Worm (Caenorhabditis elegans) whole organism, young adult: ENCODE results near the gene Y39B6A.3.

Experiments used
- ama-1 ChIP-seq, 3 experiments: fragments of 150-350 bp in 1 of 3; sonication (generic microtip) in 2 of 3; optimal IDR thresholded peaks; 2 replicates each; lab custom pipeline; 2014 to 2018; ENCODE audit warnings: missing biosample characterization in 2 of 3, missing genetic modification characterization in 2 of 3, missing genetic modification reagents in 2 of 3
- attf-6 ChIP-seq: fragments of 200-800 bp; sonication (Bioruptor generic); IDR thresholded peaks from 2 replicates; pipeline ENCODE4 v1.3.6; 2022; ENCODE audit warnings: missing genetic modification reagents, missing genetic modification characterization, missing compliant biosample characterization
- gei-17 ChIP-seq: fragments of 200-800 bp; sonication (Bioruptor generic); optimal IDR thresholded peaks from 2 replicates; lab custom pipeline; 2018; ENCODE audit warnings: mild to moderate bottlenecking, missing genetic modification characterization, missing compliant biosample characterization
- lin-35 ChIP-seq, 3 experiments: fragments of 150-350 bp in 2 of 3; sonication (generic microtip) in 1 of 3; optimal IDR thresholded peaks; 2 replicates each; lab custom pipeline; 2014 to 2018; ENCODE audit warnings: missing biosample characterization in 3 of 3, missing genetic modification characterization in 3 of 3, missing genetic modification reagents in 3 of 3
- nfya-2 ChIP-seq: fragments of 200-800 bp; sonication (Bioruptor generic); IDR thresholded peaks from 2 replicates; pipeline ENCODE4 v1.3.6; 2022; ENCODE audit warnings: missing genetic modification reagents, missing genetic modification characterization, missing compliant biosample characterization
- unc-62 ChIP-seq: fragments of 150-350 bp; optimal IDR thresholded peaks from 2 replicates; lab custom pipeline; 2014; ENCODE audit warnings: missing biosample characterization, missing genetic modification reagents, missing genetic modification characterization

DNA sequence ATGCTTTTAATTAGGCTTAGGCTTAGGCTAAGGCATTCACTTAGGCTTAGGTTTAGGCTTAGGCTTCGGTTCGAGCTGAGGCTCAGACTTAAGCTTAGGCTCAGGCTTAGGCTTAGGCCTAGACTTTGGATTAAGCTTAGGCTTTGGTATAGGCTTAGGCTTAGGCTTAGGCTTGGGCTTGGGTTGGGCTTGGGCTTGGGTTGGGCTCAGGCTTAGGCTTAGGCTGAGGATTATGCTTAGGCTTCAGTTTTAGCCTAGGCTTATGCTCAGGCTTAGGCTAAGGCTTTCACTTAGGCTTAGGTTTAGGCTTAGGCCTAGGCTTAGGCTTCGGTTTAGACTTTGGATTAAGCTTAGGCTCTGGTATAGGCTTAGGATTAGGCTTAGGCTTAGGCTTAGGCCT is 41.4 kb upstream of the Y39B6A.3 start:
- TF ChIP-seq unc-62 (GFP tag; lab: Kevin White, UChicago) (no peak), ama-1 (optimal IDR thresholded peaks at IDR 0.05; lab: Kevin White, UChicago) (no peak), ama-1 (GFP tag; optimal IDR thresholded peaks at IDR 0.05; lab: Kevin White, UChicago) (no peak), gei-17 (GFP tag; lab: Kevin White, UChicago) (no peak), nfya-2 (GFP tag; lab: Robert Waterston, UW) (no peak), lin-35 (GFP tag; optimal IDR thresholded peaks at IDR 0.05; lab: Kevin White, UChicago) (no peak), attf-6 (no peak)
